Fruit fly (Drosophila melanogaster) Kc167 (cell line): ENCODE results near the gene CG9628.

Experiments
- Myc ChIP-seq: fragments of >200 bp; optimal IDR thresholded peaks from 2 replicates; lab custom pipeline; 2017; ENCODE audit warnings: missing external identifiers
- Sin3A ChIP-seq: fragments of >200 bp; optimal IDR thresholded peaks from 2 replicates; lab custom pipeline; 2018; ENCODE audit warnings: missing external identifiers
- h ChIP-seq: fragments of >200 bp; optimal IDR thresholded peaks from 3 replicates; lab custom pipeline; 2018; ENCODE audit warnings: missing external identifiers
- insv ChIP-seq: fragments of >200 bp; optimal IDR thresholded peaks from 3 replicates; lab custom pipeline; 2018; ENCODE audit warnings: missing external identifiers
- psq ChIP-seq: fragments of >200 bp; optimal IDR thresholded peaks from 2 replicates; lab custom pipeline; 2017; ENCODE audit warnings: missing external identifiers
- ttk ChIP-seq: sonication (Bioruptor generic); optimal IDR thresholded peaks from 2 replicates; lab custom pipeline; 2017; ENCODE audit warnings: missing external identifiers

Gene CG9628

dm6 chr3L:14621464-14621863, 1.1 kb upstream of the CG9628 start:
- no peak for TF ChIP-seq h
- no peak for TF ChIP-seq Sin3A (lab: Kevin White, UChicago)
- no peak for TF ChIP-seq psq (lab: Kevin White, UChicago)
- no peak for TF ChIP-seq insv (lab: Kevin White, UChicago)
- no peak for TF ChIP-seq Myc
- TF ChIP-seq ttk (lab: Kevin White, UChicago), result no peak

- TF ChIP-seq Sin3A (lab: Kevin White, UChicago), result no peak
- TF ChIP-seq insv (lab: Kevin White, UChicago), result no peak
- no peak for TF ChIP-seq h
- no peak for TF ChIP-seq psq (lab: Kevin White, UChicago)
- no peak for TF ChIP-seq ttk (lab: Kevin White, UChicago)
- no peak for TF ChIP-seq Myc
Measured at dm6 chr3L:14624425-14625309, 2.1 kb downstream of the CG9628 start.

- TF ChIP-seq Myc (no peak), ttk (lab: Kevin White, UChicago) (no peak), insv (lab: Kevin White, UChicago) (no peak), h (no peak), Sin3A (lab: Kevin White, UChicago) (no peak), psq (lab: Kevin White, UChicago) (no peak)
Measured at dm6 chr3L:14625568-14625996, 3.0 kb downstream of the CG9628 start.

dm6 chr3L:14631964-14632758, 9.6 kb downstream of the CG9628 start, which contains the start of the genes RecQ5 and dlp:
Gene RecQ5 (minus strand): TSS chr3L:14632077.
Gene dlp (plus strand): TSS chr3L:14632601.
- no peak for TF ChIP-seq h
- no peak for TF ChIP-seq insv (lab: Kevin White, UChicago)
- TF ChIP-seq Sin3A (lab: Kevin White, UChicago), result no peak
- TF ChIP-seq ttk (lab: Kevin White, UChicago), result no peak
- no peak for TF ChIP-seq Myc

DNA sequence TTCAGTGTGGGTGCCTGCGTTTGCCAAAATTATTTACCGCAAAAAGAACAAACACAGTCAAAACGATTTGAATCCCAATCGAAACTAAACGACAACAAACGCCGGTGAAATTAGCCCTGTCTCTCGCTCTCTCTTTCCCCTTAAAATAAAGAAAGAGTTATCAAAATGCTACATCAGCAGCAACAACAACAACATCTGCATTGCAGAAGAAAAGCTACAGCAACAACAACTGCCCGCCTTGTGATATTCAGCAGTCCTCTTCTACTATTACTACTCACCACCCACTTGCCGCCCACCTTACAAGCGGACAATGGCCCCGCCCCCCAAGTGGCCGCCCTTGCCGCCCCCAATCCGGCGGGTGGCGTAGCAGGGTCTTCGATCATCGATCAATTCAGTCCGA, 10.3 kb downstream of the CG9628 start:
- no peak for TF ChIP-seq Sin3A (lab: Kevin White, UChicago)

- TF ChIP-seq ttk (lab: Kevin White, UChicago) (no peak), insv (lab: Kevin White, UChicago) (no peak), h (no peak), Sin3A (lab: Kevin White, UChicago) (no peak)
Measured at dm6 chr3L:14634019-14634772, 11.6 kb downstream of the CG9628 start.

dm6 chr3L:14634773-14635563, 12.4 kb downstream of the CG9628 start:
- no peak for TF ChIP-seq Sin3A (lab: Kevin White, UChicago)
- TF ChIP-seq psq (lab: Kevin White, UChicago), result no peak
- no peak for TF ChIP-seq h
- TF ChIP-seq Myc, result no peak
- no peak for TF ChIP-seq insv (lab: Kevin White, UChicago)
- no peak for TF ChIP-seq ttk (lab: Kevin White, UChicago)

- no peak for TF ChIP-seq psq (lab: Kevin White, UChicago)
- no peak for TF ChIP-seq insv (lab: Kevin White, UChicago)
- no peak for TF ChIP-seq h
- TF ChIP-seq Sin3A (lab: Kevin White, UChicago), result no peak
- no peak for TF ChIP-seq Myc
Measured at dm6 chr3L:14635564-14635937, 13.0 kb downstream of the CG9628 start.

DNA sequence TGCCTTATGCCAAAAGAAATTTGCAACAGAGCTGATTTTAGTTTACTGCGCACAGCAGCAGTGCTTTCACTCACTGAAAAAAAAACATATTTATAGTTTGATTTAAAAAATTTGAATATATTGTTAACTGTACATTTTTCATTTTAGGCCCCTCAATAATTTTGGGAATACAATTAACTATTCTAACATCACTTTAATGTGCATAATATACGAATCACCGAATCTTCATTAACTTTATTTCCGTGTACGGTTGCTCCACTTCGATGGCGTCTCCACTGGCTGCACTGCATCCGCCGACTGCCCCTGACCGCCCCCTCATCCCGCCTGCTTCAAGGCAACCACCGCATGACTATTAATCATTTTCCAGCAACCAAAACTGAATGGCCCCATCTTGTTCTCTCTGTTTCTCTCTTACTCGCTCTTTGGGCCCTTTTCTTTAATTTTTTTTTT, 14.2 kb downstream of the CG9628 start:
- no peak for TF ChIP-seq Myc

dm6 chr3L:14637705-14638529, 15.3 kb downstream of the CG9628 start:
- TF ChIP-seq insv (lab: Kevin White, UChicago) (no peak), Sin3A (lab: Kevin White, UChicago) (no peak), psq (lab: Kevin White, UChicago) (no peak), ttk (lab: Kevin White, UChicago) (no peak), h (no peak), Myc (no peak)

DNA sequence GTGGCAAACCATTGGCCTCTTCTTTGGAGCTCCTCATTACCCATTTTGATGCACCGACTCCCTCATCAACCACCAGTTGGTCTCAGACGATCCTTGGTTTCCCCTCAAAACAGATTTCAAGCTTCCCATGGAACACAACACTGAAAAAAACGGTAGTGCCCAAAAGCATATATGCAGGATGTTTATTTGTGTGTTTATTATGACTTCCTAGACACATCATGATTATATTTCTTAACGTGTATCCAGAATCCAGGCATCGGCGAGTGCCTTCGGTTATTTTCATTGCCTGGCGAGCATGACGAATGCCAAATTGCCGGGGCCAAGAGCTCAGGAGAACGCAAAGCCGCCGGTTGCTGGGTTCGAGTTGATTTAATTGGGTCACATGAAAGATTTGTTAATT, 17.2 kb downstream of the CG9628 start:
- TF ChIP-seq Sin3A (lab: Kevin White, UChicago) (no peak), insv (lab: Kevin White, UChicago) (no peak), h (no peak), Myc (no peak), psq (lab: Kevin White, UChicago) (no peak), ttk (lab: Kevin White, UChicago) (no peak)
